Worm (Caenorhabditis elegans) whole organism, L4/young adult: ENCODE results near the gene unc-31.

Source experiments
- W03F9.2 ChIP-seq: fragments of 150-350 bp; optimal IDR thresholded peaks from 2 replicates; lab custom pipeline; 2014; ENCODE audit warnings: missing biosample characterization, missing genetic modification characterization
- dao-5 ChIP-seq: sonication (generic microtip); optimal IDR thresholded peaks from 2 replicates; lab custom pipeline; 2016; ENCODE audit warnings: missing genotype, missing genetic modification characterization, moderate library complexity, missing compliant biosample characterization

- TF ChIP-seq W03F9.2 (tag; lab: Kevin White, UChicago): no peak
- no peak for TF ChIP-seq dao-5 (tag; lab: Kevin White, UChicago)
These were observed 21.8 kb downstream of the unc-31 start for ce11 chrIV:12795371-12795936.
